Fruit fly (Drosophila melanogaster): ENCODE results near the gene Dus4.

Dus4 gene

dm6 chr2L:19041590-19041989 lies 21.5 kb upstream of the Dus4 start, which contains the start of gene Catsup (continued):
- TF ChIP-seq CG10147 (GFP tag; optimal IDR thresholded peaks at IDR 0.05) (no peak), ap (GFP tag; IDR thresholded peaks at IDR 0.05) (no peak), Myb (GFP tag; optimal IDR thresholded peaks at IDR 0.05) (peak; percentile 46), crp (GFP tag; optimal IDR thresholded peaks at IDR 0.05) (no peak), Med (GFP tag) (peak; percentile 29), CG6791 (GFP tag; IDR thresholded peaks at IDR 0.05; ENCODE audit: partially characterized antibody) (peak; percentile 76), ssp (GFP tag; IDR thresholded peaks at IDR 0.05) (peak; percentile 74), CG15514 (GFP tag; optimal IDR thresholded peaks at IDR 0.05) (peak; percentile 18), Dll (GFP tag; IDR thresholded peaks at IDR 0.05; ENCODE audit: partially characterized antibody) (peak; percentile 85), fd64A (GFP tag; optimal IDR thresholded peaks at IDR 0.05) (no peak), Sin3A (optimal IDR thresholded peaks at IDR 0.05) (peak; percentile 20), pros (GFP tag; optimal IDR thresholded peaks at IDR 0.05) (no peak), danr (GFP tag; IDR thresholded peaks at IDR 0.05) (no peak), sens (GFP tag) (peak; percentile 72), CG9215 (GFP tag; IDR thresholded peaks at IDR 0.05) (no peak), CG43689 (GFP tag; IDR thresholded peaks at IDR 0.05) (no peak), zfh1 (GFP tag; IDR thresholded peaks at IDR 0.05) (no peak), CG4617 (GFP tag; optimal IDR thresholded peaks at IDR 0.05; ENCODE audit: borderline replicate concordance) (peak; percentile 17), Doc3 (GFP tag; IDR thresholded peaks at IDR 0.05; ENCODE audit: partially characterized antibody) (peak; percentile 78), Ravus (GFP tag; IDR thresholded peaks at IDR 0.05) (no peak), row (GFP tag; IDR thresholded peaks at IDR 0.05) (peak; percentile 14; the same call in 1 of the 3 replicates), run (tag; optimal IDR thresholded peaks at IDR 0.05) (no peak), CG7271 (tag; optimal IDR thresholded peaks at IDR 0.05) (no peak), CG10274 (GFP tag; optimal IDR thresholded peaks at IDR 0.05) (no peak), Spps (tag; optimal IDR thresholded peaks at IDR 0.05) (no peak), prd (optimal IDR thresholded peaks at IDR 0.05) (no peak), prd (GFP tag; IDR thresholded peaks at IDR 0.05) (no peak), CG10267 (tag; optimal IDR thresholded peaks at IDR 0.05) (peak; percentile 33), Sox102F (GFP tag; optimal IDR thresholded peaks at IDR 0.05) (no peak), Bgb (GFP tag; IDR thresholded peaks at IDR 0.05; ENCODE audit: partially characterized antibody) (peak; percentile 70), CG4424 (GFP tag; optimal IDR thresholded peaks at IDR 0.05) (no peak), hbn (GFP tag; IDR thresholded peaks at IDR 0.05; ENCODE audit: partially characterized antibody) (peak; percentile 67), Dip3 (GFP tag; optimal IDR thresholded peaks at IDR 0.05) (no peak), inv (GFP tag; IDR thresholded peaks at IDR 0.05; ENCODE audit: partially characterized antibody) (peak; percentile 61), CG12659 (GFP tag; optimal IDR thresholded peaks at IDR 0.05) (peak; percentile 16), nom (GFP tag; optimal IDR thresholded peaks at IDR 0.05) (no peak), HLH4C (GFP tag; IDR thresholded peaks at IDR 0.05; ENCODE audit: partially characterized antibody) (peak; percentile 77), CG5180 (GFP tag; optimal IDR thresholded peaks at IDR 0.05) (no peak), emc (GFP tag; optimal IDR thresholded peaks at IDR 0.05) (no peak), ase (GFP tag; IDR thresholded peaks at IDR 0.05) (no peak), CG31441 (GFP tag; IDR thresholded peaks at IDR 0.05) (no peak), cato (GFP tag; optimal IDR thresholded peaks at IDR 0.05; ENCODE audit: borderline replicate concordance) (no peak), CG9727 (GFP tag; optimal IDR thresholded peaks at IDR 0.05) (no peak), sr (GFP tag; IDR thresholded peaks at IDR 0.05) (no peak), Optix (GFP tag; IDR thresholded peaks at IDR 0.05) (no peak), MBD-R2 (GFP tag; IDR thresholded peaks at IDR 0.05) (peak; percentile 71), Stat92E (GFP tag; optimal IDR thresholded peaks at IDR 0.05) (no peak), stwl (tag; optimal IDR thresholded peaks at IDR 0.05) (peak; percentile 59), HmgZ (tag; optimal IDR thresholded peaks at IDR 0.05) (peak; percentile 12), H15 (GFP tag; IDR thresholded peaks at IDR 0.05) (no peak), btn (GFP tag; optimal IDR thresholded peaks at IDR 0.05) (no peak)

Measured in whole organism, embryonic.